Worm (Caenorhabditis elegans): ENCODE data around the gene eif-3.K.
A peak's percentile ranks its signal among the peaks of the same experiment; 100 is the strongest.

eif-3.K gene

DNA sequence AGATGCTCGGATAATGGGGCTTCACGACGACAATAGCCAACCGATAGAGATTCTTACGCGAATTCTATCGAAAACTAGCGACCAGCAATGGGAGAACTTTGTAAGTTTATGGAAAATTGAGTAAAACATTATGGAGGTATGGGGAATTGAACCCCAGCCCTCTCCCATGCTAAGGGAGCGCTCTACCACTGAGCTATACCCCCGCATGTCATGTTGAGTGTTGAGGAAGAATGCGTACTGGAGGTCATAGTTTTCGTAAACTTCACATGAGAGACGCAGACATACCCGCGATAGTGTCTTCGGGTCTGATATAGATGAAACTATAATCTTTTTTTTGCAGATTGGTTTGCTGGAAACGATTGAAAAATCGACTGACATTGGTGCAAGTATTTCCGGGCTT, 49.6 kb downstream of the eif-3.K start (continued):
- TF ChIP-seq tbx-9 (tag; optimal IDR thresholded peaks at IDR 0.05; ENCODE audit: borderline replicate concordance), result no peak
- peak; percentile 67 for TF ChIP-seq pbrm-1 (GFP tag; IDR thresholded peaks at IDR 0.05)
- TF ChIP-seq ceh-40 (GFP tag; IDR thresholded peaks at IDR 0.05), result peak; percentile 18; the same call in 1 of the 2 replicates
- peak; percentile 32; the same call in 1 of the 2 replicates for TF ChIP-seq C17E4.6 (GFP tag; IDR thresholded peaks at IDR 0.05)
- TF ChIP-seq him-1 (tag; optimal IDR thresholded peaks at IDR 0.05), result peak; percentile 39
- 0 out of 2 replicates have a peak, but pooled peaks have one; percentile 44 for TF ChIP-seq let-526 (GFP tag; IDR thresholded peaks at IDR 0.05)
- TF ChIP-seq F49E8.2 (tag; optimal IDR thresholded peaks at IDR 0.05; ENCODE audit: insufficient read depth), result peak; percentile 67
- no peak for TF ChIP-seq C06A6.2 (GFP tag; conservative IDR thresholded peaks at IDR 0.05)
- peak; percentile 39; the same call in 1 of the 2 replicates for TF ChIP-seq D2030.7 (GFP tag; IDR thresholded peaks at IDR 0.05)
- TF ChIP-seq pha-4 (tag; optimal IDR thresholded peaks at IDR 0.05), result no peak
- TF ChIP-seq ZK185.1 (tag; optimal IDR thresholded peaks at IDR 0.05; ENCODE audit: poor library complexity, severe bottlenecking), result peak; percentile 80
- peak; percentile 37 for TF ChIP-seq B0336.3 (GFP tag; IDR thresholded peaks at IDR 0.05)
- TF ChIP-seq F55B11.4 (tag; optimal IDR thresholded peaks at IDR 0.05; ENCODE audit: borderline replicate concordance, insufficient read depth), result no peak
- no peak for TF ChIP-seq efl-1 (GFP tag; optimal IDR thresholded peaks at IDR 0.05)
- TF ChIP-seq lin-26 (GFP tag; IDR thresholded peaks at IDR 0.05), result peak; percentile 87
- TF ChIP-seq nhr-90 (tag; optimal IDR thresholded peaks at IDR 0.05), result peak; percentile 76
- TF ChIP-seq B0261.1 (tag; optimal IDR thresholded peaks at IDR 0.05), result peak; percentile 87
- no peak for TF ChIP-seq dpl-1 (GFP tag; optimal IDR thresholded peaks at IDR 0.05)
- no peak for TF ChIP-seq T26A5.8 (tag; optimal IDR thresholded peaks at IDR 0.05)
- peak; percentile 65 for TF ChIP-seq madf-6 (GFP tag; IDR thresholded peaks at IDR 0.05)
- peak; percentile 37 for TF ChIP-seq ceh-27 (GFP tag; optimal IDR thresholded peaks at IDR 0.05)
- TF ChIP-seq ceh-100 (GFP tag; IDR thresholded peaks at IDR 0.05), result peak; percentile 68
- TF ChIP-seq madf-3 (GFP tag; IDR thresholded peaks at IDR 0.05), result no peak
- peak; percentile 62 for TF ChIP-seq mxl-1 (tag; optimal IDR thresholded peaks at IDR 0.05)
- peak; percentile 58 for TF ChIP-seq attf-3 (GFP tag; conservative IDR thresholded peaks at IDR 0.05)
- TF ChIP-seq nfya-1 (tag; optimal IDR thresholded peaks at IDR 0.05; ENCODE audit: borderline replicate concordance, insufficient read depth), result no peak
- TF ChIP-seq mes-4 (tag; optimal IDR thresholded peaks at IDR 0.05), result peak; percentile 67
- TF ChIP-seq rcor-1 (GFP tag; IDR thresholded peaks at IDR 0.05), result peak; percentile 71
- TF ChIP-seq mel-28 (tag; optimal IDR thresholded peaks at IDR 0.05; ENCODE audit: borderline replicate concordance), result peak; percentile 22
- no peak for TF ChIP-seq unc-62 (GFP tag; optimal IDR thresholded peaks at IDR 0.05)
- peak; percentile 76 for TF ChIP-seq lin-40 (tag; optimal IDR thresholded peaks at IDR 0.05)
- TF ChIP-seq F23B12.7 (tag; optimal IDR thresholded peaks at IDR 0.05; ENCODE audit: insufficient read depth), result peak; percentile 76
- TF ChIP-seq F10E7.11 (tag; optimal IDR thresholded peaks at IDR 0.05), result no peak
- no peak for TF ChIP-seq xnd-1 (tag; optimal IDR thresholded peaks at IDR 0.05)

- TF ChIP-seq egl-18 (GFP tag; IDR thresholded peaks at IDR 0.05), result no peak
- TF ChIP-seq K11D2.4 (GFP tag; IDR thresholded peaks at IDR 0.05), result 0 out of 2 replicates have a peak, but pooled peaks have one; percentile 11
- no peak for TF ChIP-seq hmg-20 (GFP tag; IDR thresholded peaks at IDR 0.05)
- no peak for TF ChIP-seq Y67H2A.10 (GFP tag; conservative IDR thresholded peaks at IDR 0.05)
- TF ChIP-seq egrh-3 (GFP tag; IDR thresholded peaks at IDR 0.05), result peak; percentile 69
- TF ChIP-seq sptf-2 (GFP tag; optimal IDR thresholded peaks at IDR 0.05), result no peak
- 0 out of 2 replicates have a peak, but pooled peaks have one; percentile 34 for TF ChIP-seq lin-26 (GFP tag; IDR thresholded peaks at IDR 0.05)
- TF ChIP-seq F37B4.10 (GFP tag; IDR thresholded peaks at IDR 0.05), result 0 out of 2 replicates have a peak, but pooled peaks have one; percentile 25
- no peak for TF ChIP-seq athp-1 (tag; optimal IDR thresholded peaks at IDR 0.05)
- TF ChIP-seq zfh-2 (GFP tag; conservative IDR thresholded peaks at IDR 0.05), result peak; percentile 88
- peak; percentile 24; the same call in 1 of the 2 replicates for TF ChIP-seq D2030.7 (GFP tag; IDR thresholded peaks at IDR 0.05)
- TF ChIP-seq F22D6.2 (tag; optimal IDR thresholded peaks at IDR 0.05), result no peak
- no peak for TF ChIP-seq tbx-9 (tag; optimal IDR thresholded peaks at IDR 0.05; ENCODE audit: borderline replicate concordance)
- TF ChIP-seq hrde-1 (tag; optimal IDR thresholded peaks at IDR 0.05; ENCODE audit: borderline replicate concordance), result no peak
- no peak for TF ChIP-seq ztf-18 (tag; optimal IDR thresholded peaks at IDR 0.05)
- TF ChIP-seq cebp-1 (GFP tag; IDR thresholded peaks at IDR 0.05), result no peak
- no peak for TF ChIP-seq cebp-1 (tag; optimal IDR thresholded peaks at IDR 0.05)
- no peak for TF ChIP-seq sdz-38 (tag; optimal IDR thresholded peaks at IDR 0.05)
These were observed 50.6 kb downstream of the eif-3.K start for ce11 chrV:13004374-13004773.

All from whole organism, young adult.